Fruit fly (Drosophila melanogaster): ENCODE results near the gene slou.
A peak's percentile ranks its signal among the peaks of the same experiment; 100 is the strongest.

slou gene

DNA sequence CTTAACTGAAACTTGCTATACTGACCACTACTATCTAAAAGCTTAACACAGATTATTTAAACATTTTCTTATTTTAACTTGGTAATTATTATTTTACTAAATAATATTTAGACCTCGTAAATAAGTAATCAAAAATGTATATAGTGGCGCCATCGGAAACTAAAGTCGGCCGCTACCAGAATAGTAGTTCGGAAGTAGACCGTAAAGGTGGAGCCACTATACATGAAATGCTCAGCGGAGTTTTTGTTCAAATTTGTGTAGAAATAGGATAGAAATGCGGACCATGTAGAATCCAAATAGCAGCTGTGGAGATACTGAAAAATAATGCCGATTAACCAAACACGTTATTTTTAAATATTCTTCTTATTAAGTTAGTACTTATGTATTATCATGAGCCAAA is 36.8 kb downstream of the slou start (continued):
- peak; percentile 89 for TF ChIP-seq aop (GFP tag; IDR thresholded peaks at IDR 0.05)
- TF ChIP-seq CG10979 (tag; optimal IDR thresholded peaks at IDR 0.05): peak; percentile 94
- TF ChIP-seq Ptx1 (GFP tag; IDR thresholded peaks at IDR 0.05): peak; percentile 99
- TF ChIP-seq abd-A (tag; optimal IDR thresholded peaks at IDR 0.05): peak; percentile 61
- peak; percentile 30 for TF ChIP-seq pzg (GFP tag; optimal IDR thresholded peaks at IDR 0.05)
- TF ChIP-seq CG15696 (tag; optimal IDR thresholded peaks at IDR 0.05): peak; percentile 96
- peak; percentile 99 for TF ChIP-seq sr (GFP tag; IDR thresholded peaks at IDR 0.05)
- TF ChIP-seq cato (GFP tag; optimal IDR thresholded peaks at IDR 0.05; ENCODE audit: borderline replicate concordance): peak; percentile 99
- TF ChIP-seq CG7556 (GFP tag; optimal IDR thresholded peaks at IDR 0.05): peak; percentile 90
- peak; percentile 44; the same call in 1 of the 2 replicates for TF ChIP-seq amos (GFP tag; IDR thresholded peaks at IDR 0.05; ENCODE audit: partially characterized antibody)
- TF ChIP-seq shn (GFP tag; optimal IDR thresholded peaks at IDR 0.05): peak; percentile 98
- peak; percentile 95 for TF ChIP-seq sima (GFP tag; optimal IDR thresholded peaks at IDR 0.05)
- TF ChIP-seq CG17385 (GFP tag; optimal IDR thresholded peaks at IDR 0.05): peak; percentile 97
- peak; percentile 90 for TF ChIP-seq CG8281 (tag; optimal IDR thresholded peaks at IDR 0.05)
- TF ChIP-seq CG12299 (tag; optimal IDR thresholded peaks at IDR 0.05): peak; percentile 95
- peak; percentile 99 for TF ChIP-seq ATbp (GFP tag; optimal IDR thresholded peaks at IDR 0.05)
- peak; percentile 99 for TF ChIP-seq CTCF (GFP tag; optimal IDR thresholded peaks at IDR 0.05)
- TF ChIP-seq Lpt (GFP tag; optimal IDR thresholded peaks at IDR 0.05): no peak
- peak; percentile 95 for TF ChIP-seq scrt (GFP tag; optimal IDR thresholded peaks at IDR 0.05)
- TF ChIP-seq chm (GFP tag; IDR thresholded peaks at IDR 0.05): peak; percentile 99
- peak; percentile 97 for TF ChIP-seq lilli (GFP tag; optimal IDR thresholded peaks at IDR 0.05)
- TF ChIP-seq salm (tag; optimal IDR thresholded peaks at IDR 0.05): peak; percentile 92
- TF ChIP-seq Gug (GFP tag; IDR thresholded peaks at IDR 0.05): peak; percentile 97
- peak; percentile 96 for TF ChIP-seq sqz (GFP tag; optimal IDR thresholded peaks at IDR 0.05)
- TF ChIP-seq CG12391 (tag; optimal IDR thresholded peaks at IDR 0.05): peak; percentile 98
- TF ChIP-seq HmgZ (tag; optimal IDR thresholded peaks at IDR 0.05): peak; percentile 98
- TF ChIP-seq CG18764 (GFP tag; optimal IDR thresholded peaks at IDR 0.05): peak; percentile 98
- TF ChIP-seq CG8765 (GFP tag; IDR thresholded peaks at IDR 0.05): peak; percentile 96
- peak; percentile 99 for TF ChIP-seq MTF-1 (GFP tag; optimal IDR thresholded peaks at IDR 0.05; ENCODE audit: borderline replicate concordance)
- TF ChIP-seq CG3065 (GFP tag; optimal IDR thresholded peaks at IDR 0.05): peak; percentile 98
- TF ChIP-seq MBD-R2 (GFP tag; IDR thresholded peaks at IDR 0.05): peak; percentile 89
- TF ChIP-seq Vsx1 (GFP tag; optimal IDR thresholded peaks at IDR 0.05): peak; percentile 98
- peak; percentile 99 for TF ChIP-seq ken (GFP tag; IDR thresholded peaks at IDR 0.05)
- TF ChIP-seq CG31224 (GFP tag; IDR thresholded peaks at IDR 0.05): peak; percentile 95
- TF ChIP-seq Camta (GFP tag; optimal IDR thresholded peaks at IDR 0.05): peak; percentile 99
- peak; percentile 97 for TF ChIP-seq gcm2 (GFP tag; optimal IDR thresholded peaks at IDR 0.05)
- peak; percentile 98 for TF ChIP-seq tio (GFP tag; optimal IDR thresholded peaks at IDR 0.05)
- TF ChIP-seq yki (optimal IDR thresholded peaks at IDR 0.05): no peak
- peak; percentile 99 for TF ChIP-seq ttk (GFP tag; IDR thresholded peaks at IDR 0.05)
- no peak for TF ChIP-seq hth (optimal IDR thresholded peaks at IDR 0.05)
- peak; percentile 85 for TF ChIP-seq z (GFP tag; IDR thresholded peaks at IDR 0.05)
- TF ChIP-seq Optix (GFP tag; IDR thresholded peaks at IDR 0.05): peak; percentile 98
- TF ChIP-seq sens (GFP tag): peak; percentile 99
- peak; percentile 89 for TF ChIP-seq Spps (tag; optimal IDR thresholded peaks at IDR 0.05)
- TF ChIP-seq Dbx (GFP tag; IDR thresholded peaks at IDR 0.05): peak; percentile 99
- TF ChIP-seq tll (GFP tag; optimal IDR thresholded peaks at IDR 0.05): no peak
- TF ChIP-seq bbx (GFP tag; IDR thresholded peaks at IDR 0.05; ENCODE audit: partially characterized antibody): peak; percentile 35; the same call in 1 of the 2 replicates
- TF ChIP-seq CG1233 (GFP tag; optimal IDR thresholded peaks at IDR 0.05): peak; percentile 99
- peak; percentile 98 for TF ChIP-seq maf-S (GFP tag; optimal IDR thresholded peaks at IDR 0.05)
- TF ChIP-seq Dref (GFP tag; IDR thresholded peaks at IDR 0.05): peak; percentile 55
- peak in 1 of 2 experiments; percentile 73 for TF ChIP-seq Eip74EF (GFP tag; optimal IDR thresholded peaks at IDR 0.05)
- TF ChIP-seq CG15479 (GFP tag; optimal IDR thresholded peaks at IDR 0.05): peak; percentile 36

Data from whole organism, embryonic.